Fruit fly (Drosophila melanogaster): ENCODE results near the gene CG17784.

The CG17784 gene

DNA sequence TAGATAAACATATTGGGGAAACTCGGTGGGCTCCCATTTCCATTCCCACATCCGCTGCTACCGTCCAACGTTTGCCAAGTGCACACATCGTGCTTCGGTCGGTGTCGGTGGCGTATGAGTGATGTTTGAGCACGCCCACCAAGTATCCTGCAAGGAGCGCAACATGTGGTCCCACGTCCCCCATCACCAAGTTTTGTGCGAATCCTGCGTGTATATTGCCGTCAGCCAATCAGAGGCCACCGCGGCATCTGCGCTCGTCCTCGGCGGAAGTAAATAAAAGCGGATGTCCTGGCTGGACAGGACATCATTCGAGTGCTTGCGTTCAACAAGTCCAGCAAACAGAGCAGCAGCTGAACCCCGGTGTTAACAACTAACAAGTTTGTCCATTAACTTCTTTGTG lies 23.5 kb downstream of the CG17784 start, which contains the start of gene Ms:
Gene Ms (plus strand): TSS at position 301 of the 400 bp plus-strand sequence.
- TF ChIP-seq ey (GFP tag; optimal IDR thresholded peaks at IDR 0.05) (no peak), lola (GFP tag; optimal IDR thresholded peaks at IDR 0.05) (no peak), sv (GFP tag; optimal IDR thresholded peaks at IDR 0.05) (no peak), rgr (GFP tag; optimal IDR thresholded peaks at IDR 0.05) (no peak), HLH106 (tag; optimal IDR thresholded peaks at IDR 0.05) (no peak), dmrt93B (GFP tag; optimal IDR thresholded peaks at IDR 0.05) (no peak), CG9705 (GFP tag; optimal IDR thresholded peaks at IDR 0.05) (no peak), N (GFP tag; optimal IDR thresholded peaks at IDR 0.05) (no peak), CG32264 (GFP tag; optimal IDR thresholded peaks at IDR 0.05) (no peak), Jra (GFP tag; optimal IDR thresholded peaks at IDR 0.05) (no peak), usp (GFP tag; optimal IDR thresholded peaks at IDR 0.05) (no peak), Hnf4 (GFP tag; optimal IDR thresholded peaks at IDR 0.05) (no peak), brk (GFP tag; optimal IDR thresholded peaks at IDR 0.05) (no peak), psq (GFP tag; optimal IDR thresholded peaks at IDR 0.05) (no peak), foxo (GFP tag; optimal IDR thresholded peaks at IDR 0.05) (no peak), woc (GFP tag; optimal IDR thresholded peaks at IDR 0.05) (no peak), Mio (GFP tag; optimal IDR thresholded peaks at IDR 0.05) (no peak)

DNA sequence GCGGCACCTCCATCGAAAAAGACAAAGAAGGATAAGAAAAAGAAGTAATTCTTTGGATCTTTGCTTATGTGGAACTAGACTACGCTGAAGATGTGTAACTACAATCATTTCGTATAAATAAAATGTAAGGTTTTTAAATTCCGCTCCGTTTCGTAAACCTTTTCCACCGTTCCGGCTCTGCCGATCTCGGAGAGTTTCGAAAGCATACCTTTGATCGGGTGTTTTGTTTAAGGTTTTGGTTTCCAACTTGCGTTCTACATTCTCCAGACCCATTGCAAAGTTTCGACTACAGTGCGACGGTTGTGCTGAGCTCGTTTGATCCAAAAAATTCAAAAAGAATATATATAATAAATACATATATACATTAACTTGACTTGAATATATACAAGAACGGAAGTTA lies 28.2 kb downstream of the CG17784 start, which contains the start of gene CG6432:
Gene CG6432 (plus strand): TSS at position 301 of the 400 bp plus-strand sequence.
- TF ChIP-seq rgr (GFP tag; optimal IDR thresholded peaks at IDR 0.05) = no peak
- no peak for TF ChIP-seq Rel (GFP tag; optimal IDR thresholded peaks at IDR 0.05)
- TF ChIP-seq Rel (tag; optimal IDR thresholded peaks at IDR 0.05) = no peak
- TF ChIP-seq Abd-B (GFP tag; optimal IDR thresholded peaks at IDR 0.05) = no peak
- TF ChIP-seq sage (GFP tag; optimal IDR thresholded peaks at IDR 0.05) = no peak
- no peak for TF ChIP-seq brk (GFP tag; optimal IDR thresholded peaks at IDR 0.05)
- no peak for TF ChIP-seq tai (GFP tag; optimal IDR thresholded peaks at IDR 0.05)
- TF ChIP-seq fru (GFP tag; optimal IDR thresholded peaks at IDR 0.05) = no peak
- TF ChIP-seq GATAd (GFP tag; optimal IDR thresholded peaks at IDR 0.05) = no peak
- no peak for TF ChIP-seq Hnf4 (GFP tag; optimal IDR thresholded peaks at IDR 0.05)
- TF ChIP-seq Myc (optimal IDR thresholded peaks at IDR 0.05) = no peak
- no peak for TF ChIP-seq CrebA (GFP tag; optimal IDR thresholded peaks at IDR 0.05; ENCODE audit: borderline replicate concordance)
- TF ChIP-seq OdsH (GFP tag; optimal IDR thresholded peaks at IDR 0.05) = no peak
- no peak for TF ChIP-seq ey (GFP tag; optimal IDR thresholded peaks at IDR 0.05)
- no peak for TF ChIP-seq Mio (GFP tag; optimal IDR thresholded peaks at IDR 0.05)
- no peak for TF ChIP-seq dmrt93B (GFP tag; optimal IDR thresholded peaks at IDR 0.05)
- no peak for TF ChIP-seq Dfd (GFP tag; optimal IDR thresholded peaks at IDR 0.05)

DNA sequence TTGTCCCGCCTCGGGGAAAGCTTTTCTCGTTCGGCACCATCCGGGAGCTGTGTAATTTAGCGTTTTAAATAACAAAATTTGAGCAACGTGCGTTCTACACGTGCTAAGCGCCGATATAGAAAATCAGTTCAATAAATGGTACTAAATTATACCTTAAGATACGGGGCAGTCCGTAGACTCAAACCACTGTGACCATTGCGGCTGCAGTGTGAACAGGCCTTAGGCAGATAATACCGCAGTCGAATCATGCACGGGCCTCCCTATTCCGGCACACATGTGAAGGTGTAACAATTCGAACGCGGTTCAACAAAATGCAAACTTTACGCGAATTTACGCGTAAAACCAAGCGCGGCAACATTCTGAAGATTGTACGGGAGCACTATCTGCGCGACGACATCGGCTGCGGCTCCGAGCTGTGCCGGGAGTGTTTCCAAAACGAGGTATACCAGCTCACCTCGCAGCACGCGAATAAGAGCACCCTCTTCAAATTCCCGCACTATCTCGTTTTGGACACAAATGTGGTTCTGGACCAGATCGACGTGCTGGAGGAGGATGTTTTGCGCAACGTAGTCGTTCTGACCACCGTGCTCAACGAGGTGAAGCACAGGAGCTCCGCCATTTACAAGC lies 31.5 kb downstream of the CG17784 start, which contains the start of the genes Rrp5 and Dis3:
Gene Rrp5 (minus strand): TSS at position 135 of the 627 bp plus-strand sequence.
Gene Dis3 (plus strand): TSS at position 252 of the 627 bp plus-strand sequence.
- TF ChIP-seq dl (GFP tag; optimal IDR thresholded peaks at IDR 0.05; ENCODE audit: insufficient read depth in 1 of 2, partially characterized antibody in 2 of 2) = peak in 1 of 2 experiments; percentile 16
- peak; percentile 99 for TF ChIP-seq Vsx2 (GFP tag; optimal IDR thresholded peaks at IDR 0.05; ENCODE audit: partially characterized antibody)
- TF ChIP-seq Myc (optimal IDR thresholded peaks at IDR 0.05) = peak; percentile 68
- TF ChIP-seq psq (GFP tag; optimal IDR thresholded peaks at IDR 0.05) = no peak
- peak; percentile 97 for TF ChIP-seq Dif (GFP tag; optimal IDR thresholded peaks at IDR 0.05; ENCODE audit: partially characterized antibody)
- no peak for TF ChIP-seq foxo (GFP tag; optimal IDR thresholded peaks at IDR 0.05)
- TF ChIP-seq Hr83 (GFP tag; optimal IDR thresholded peaks at IDR 0.05; ENCODE audit: poor library complexity, severe bottlenecking) = no peak

DNA sequence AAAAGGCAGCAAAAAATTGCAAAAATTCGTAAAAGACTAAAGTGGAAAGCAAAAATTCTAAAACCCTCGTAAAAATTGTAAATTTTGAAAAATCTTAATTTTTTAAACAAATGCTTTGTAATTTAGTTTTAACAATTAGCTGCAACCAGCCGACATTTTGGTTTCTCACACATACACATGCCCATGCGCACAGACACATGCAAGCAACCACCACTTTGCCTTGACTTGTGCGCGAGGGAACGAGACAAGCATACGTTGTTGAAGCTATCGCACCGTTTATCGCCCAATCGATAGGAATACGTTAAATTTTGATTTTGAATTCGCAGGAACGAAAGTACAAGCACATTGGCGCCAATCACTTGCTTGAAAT lies 44.5 kb downstream of the CG17784 start:
- TF ChIP-seq Dfd (GFP tag; optimal IDR thresholded peaks at IDR 0.05) = no peak
- peak; percentile 96 for TF ChIP-seq Vsx2 (GFP tag; optimal IDR thresholded peaks at IDR 0.05; ENCODE audit: partially characterized antibody)
